In genomic region chrIII:3953235-3953634, ce11 we compare ENCODE assay signal across 4 worm cellular contexts.
TF ChIP-seq lines count a peak whose summit lies in the region.

No protein-coding gene starts in this region.

TF ChIP-seq in whole organism, L1 larva, 84 proteins besides CTCF, POLR2A, EP300 and RAD21 (continued from another document and continues in another):
- TF ChIP-seq rnt-1 (tag; optimal IDR thresholded peaks at IDR 0.05; lab: Kevin White, UChicago): peak; percentile 50
- peak in 1 of 6 experiments; percentile 41 for TF ChIP-seq elt-3 (tag; optimal IDR thresholded peaks at IDR 0.05; lab: Kevin White, UChicago)
- TF ChIP-seq swsn-7 (tag; optimal IDR thresholded peaks at IDR 0.05; lab: Kevin White, UChicago): peak; percentile 35
- peak; percentile 39 for TF ChIP-seq tbx-2 (tag; optimal IDR thresholded peaks at IDR 0.05; lab: Kevin White, UChicago)
- no peak for TF ChIP-seq C34B4.2 (tag; optimal IDR thresholded peaks at IDR 0.05; lab: Kevin White, UChicago)
- peak; percentile 79 for TF ChIP-seq nhr-71 (tag; optimal IDR thresholded peaks at IDR 0.05; lab: Kevin White, UChicago)
- TF ChIP-seq nhr-28 (tag; optimal IDR thresholded peaks at IDR 0.05; lab: Kevin White, UChicago): no peak
- TF ChIP-seq lir-3 (tag; optimal IDR thresholded peaks at IDR 0.05; lab: Kevin White, UChicago; ENCODE audit: poor library complexity): peak; percentile 40
- TF ChIP-seq jun-1 (tag; optimal IDR thresholded peaks at IDR 0.05; lab: Kevin White, UChicago): peak; percentile 7
- no peak for TF ChIP-seq lin-15B (tag; optimal IDR thresholded peaks at IDR 0.05; lab: Kevin White, UChicago)
- no peak for TF ChIP-seq sptf-1 (tag; optimal IDR thresholded peaks at IDR 0.05; lab: Kevin White, UChicago)
- peak; percentile 88 for TF ChIP-seq lin-14 (GFP tag; optimal IDR thresholded peaks at IDR 0.05; lab: Kevin White, UChicago)
- no peak for TF ChIP-seq aly-2 (tag; optimal IDR thresholded peaks at IDR 0.05; lab: Kevin White, UChicago)
- no peak for TF ChIP-seq ceh-88 (GFP tag; IDR thresholded peaks at IDR 0.05; lab: Robert Waterston, UW)
- TF ChIP-seq unc-130 (tag; optimal IDR thresholded peaks at IDR 0.05; lab: Kevin White, UChicago): peak; percentile 74
- TF ChIP-seq fos-1 (tag; optimal IDR thresholded peaks at IDR 0.05; lab: Kevin White, UChicago): no peak
- peak; percentile 30 to 83 for TF ChIP-seq lin-35 (GFP tag; optimal IDR thresholded peaks at IDR 0.05; lab: Kevin White, UChicago)
- peak; percentile 61 for TF ChIP-seq snu-23 (GFP tag; optimal IDR thresholded peaks at IDR 0.05; lab: Kevin White, UChicago)
- no peak for TF ChIP-seq pqm-1 (tag; optimal IDR thresholded peaks at IDR 0.05; lab: Kevin White, UChicago)
- TF ChIP-seq unc-86 (tag; optimal IDR thresholded peaks at IDR 0.05; lab: Kevin White, UChicago): peak; percentile 8
- TF ChIP-seq mdl-1 (tag; optimal IDR thresholded peaks at IDR 0.05; lab: Kevin White, UChicago): peak in 1 of 2 experiments; percentile 79
- no peak for TF ChIP-seq nhr-77 (tag; optimal IDR thresholded peaks at IDR 0.05; lab: Kevin White, UChicago)
- no peak for TF ChIP-seq mef-2 (tag; optimal IDR thresholded peaks at IDR 0.05; lab: Kevin White, UChicago)
- no peak for TF ChIP-seq unc-98 (GFP tag; IDR thresholded peaks at IDR 0.05; lab: Robert Waterston, UW)
- peak; percentile 74 for TF ChIP-seq mep-1 (tag; optimal IDR thresholded peaks at IDR 0.05; lab: Kevin White, UChicago)
- TF ChIP-seq lin-39 (tag; optimal IDR thresholded peaks at IDR 0.05; lab: Kevin White, UChicago): no peak
- TF ChIP-seq nhr-237 (tag; optimal IDR thresholded peaks at IDR 0.05; lab: Kevin White, UChicago): no peak
- TF ChIP-seq zip-4 (GFP tag; optimal IDR thresholded peaks at IDR 0.05; lab: Kevin White, UChicago): no peak
- TF ChIP-seq efl-3 (GFP tag; optimal IDR thresholded peaks at IDR 0.05; lab: Kevin White, UChicago): no peak
- TF ChIP-seq skn-1 (tag; optimal IDR thresholded peaks at IDR 0.05; lab: Kevin White, UChicago): no peak
- peak; percentile 55 for TF ChIP-seq ztf-4 (tag; optimal IDR thresholded peaks at IDR 0.05; lab: Kevin White, UChicago)
- no peak for TF ChIP-seq ceh-63 (GFP tag; optimal IDR thresholded peaks at IDR 0.05; lab: Kevin White, UChicago)
- TF ChIP-seq vab-15 (tag; optimal IDR thresholded peaks at IDR 0.05; lab: Kevin White, UChicago): peak; percentile 36
- TF ChIP-seq ces-1 (GFP tag; optimal IDR thresholded peaks at IDR 0.05; lab: Kevin White, UChicago): no peak

TF ChIP-seq in whole organism, L2 larva, 48 proteins besides CTCF, POLR2A, EP300 and RAD21 (continued from another document):
- peak in 1 of 2 experiments; percentile 69 for TF ChIP-seq lsy-2 (tag; optimal IDR thresholded peaks at IDR 0.05; lab: Kevin White, UChicago)
- TF ChIP-seq C34F6.9 (tag; optimal IDR thresholded peaks at IDR 0.05; lab: Kevin White, UChicago): peak; percentile 72
- TF ChIP-seq ztf-1 (GFP tag; conservative IDR thresholded peaks at IDR 0.05; lab: Robert Waterston, UW): no peak
- TF ChIP-seq unc-39 (tag; optimal IDR thresholded peaks at IDR 0.05; lab: Kevin White, UChicago): no peak
- peak; percentile 3 for TF ChIP-seq ama-1 (optimal IDR thresholded peaks at IDR 0.05; lab: Kevin White, UChicago)
- peak; percentile 38 for TF ChIP-seq mab-5 (tag; optimal IDR thresholded peaks at IDR 0.05; lab: Kevin White, UChicago)
- peak; percentile 2 for TF ChIP-seq lin-13 (GFP tag; optimal IDR thresholded peaks at IDR 0.05; lab: Kevin White, UChicago)

TF ChIP-seq in whole organism, L3 larva, 47 proteins besides CTCF, POLR2A, EP300 and RAD21 (continued from another document):
- TF ChIP-seq nhr-77 (tag; optimal IDR thresholded peaks at IDR 0.05; lab: Kevin White, UChicago) (no peak), mml-1 (tag; optimal IDR thresholded peaks at IDR 0.05; lab: Kevin White, UChicago) (no peak), hmg-11 (tag; optimal IDR thresholded peaks at IDR 0.05; lab: Kevin White, UChicago) (peak; percentile 66)

TF ChIP-seq in whole organism, L4 larva, 104 proteins besides CTCF, POLR2A, EP300 and RAD21 (continued from another document):
- no peak for TF ChIP-seq zag-1 (tag; optimal IDR thresholded peaks at IDR 0.05; lab: Kevin White, UChicago)
- peak; percentile 36 for TF ChIP-seq nhr-102 (tag; optimal IDR thresholded peaks at IDR 0.05; lab: Kevin White, UChicago)
- no peak for TF ChIP-seq saeg-2 (GFP tag; IDR thresholded peaks at IDR 0.05; lab: Robert Waterston, UW)
- TF ChIP-seq unc-62 (GFP tag; optimal IDR thresholded peaks at IDR 0.05 in 1 of 2; lab: Kevin White, UChicago): peak in 1 of 2 experiments; percentile 100
- TF ChIP-seq unc-62 (tag; optimal IDR thresholded peaks at IDR 0.05; lab: Kevin White, UChicago): no peak
- TF ChIP-seq arid-1 (GFP tag; conservative IDR thresholded peaks at IDR 0.05; lab: Robert Waterston, UW): no peak
- 0 out of 2 replicates have a peak, but pooled peaks have one; percentile 33 for TF ChIP-seq madf-9 (GFP tag; conservative IDR thresholded peaks at IDR 0.05; lab: Robert Waterston, UW)
- no peak for TF ChIP-seq nhr-237 (tag; optimal IDR thresholded peaks at IDR 0.05; lab: Kevin White, UChicago)
- peak; percentile 72 for TF ChIP-seq dve-1 (tag; optimal IDR thresholded peaks at IDR 0.05; lab: Kevin White, UChicago; ENCODE audit: insufficient read depth)
- TF ChIP-seq ceh-32 (tag; optimal IDR thresholded peaks at IDR 0.05; lab: Kevin White, UChicago; ENCODE audit: poor library complexity): no peak
- TF ChIP-seq ztf-7 (tag; optimal IDR thresholded peaks at IDR 0.05; lab: Kevin White, UChicago): no peak
- TF ChIP-seq sdz-12 (GFP tag; optimal IDR thresholded peaks at IDR 0.05; lab: Kevin White, UChicago): no peak
- TF ChIP-seq mdl-1 (tag; optimal IDR thresholded peaks at IDR 0.05; lab: Kevin White, UChicago): peak; percentile 42 to 87
- no peak for TF ChIP-seq mxl-2 (GFP tag; conservative IDR thresholded peaks at IDR 0.05; lab: Robert Waterston, UW)
- TF ChIP-seq ceh-62 (tag; optimal IDR thresholded peaks at IDR 0.05; lab: Kevin White, UChicago): no peak
- TF ChIP-seq madf-5 (GFP tag; IDR thresholded peaks at IDR 0.05; lab: Robert Waterston, UW): 0 out of 4 replicates have a peak, but pooled peaks of 1 of the 2 experiments have one; percentile 49
- no peak for TF ChIP-seq F49E8.2 (tag; optimal IDR thresholded peaks at IDR 0.05; lab: Kevin White, UChicago; ENCODE audit: borderline replicate concordance)
- no peak for TF ChIP-seq Y48G9A.11 (GFP tag; IDR thresholded peaks at IDR 0.05; lab: Robert Waterston, UW)
- TF ChIP-seq Y75B8A.6 (GFP tag; IDR thresholded peaks at IDR 0.05; lab: Robert Waterston, UW): no peak
- TF ChIP-seq lim-7 (GFP tag; IDR thresholded peaks at IDR 0.05; lab: Robert Waterston, UW): no peak
- no peak for TF ChIP-seq nhr-10 (tag; optimal IDR thresholded peaks at IDR 0.05; lab: Kevin White, UChicago)
- no peak for TF ChIP-seq dmd-9 (GFP tag; IDR thresholded peaks at IDR 0.05; lab: Robert Waterston, UW)
- TF ChIP-seq daf-19 (GFP tag; conservative IDR thresholded peaks at IDR 0.05; lab: Robert Waterston, UW): no peak
- no peak for TF ChIP-seq ceh-44 (GFP tag; IDR thresholded peaks at IDR 0.05; lab: Robert Waterston, UW)
- TF ChIP-seq ceh-82 (tag; optimal IDR thresholded peaks at IDR 0.05; lab: Kevin White, UChicago): no peak
- peak; percentile 1 to 65 for TF ChIP-seq lsy-2 (tag; optimal IDR thresholded peaks at IDR 0.05; lab: Kevin White, UChicago)
- TF ChIP-seq daf-12 (tag; optimal IDR thresholded peaks at IDR 0.05; lab: Kevin White, UChicago): no peak
- TF ChIP-seq dmd-6 (GFP tag; IDR thresholded peaks at IDR 0.05; lab: Robert Waterston, UW): peak; percentile 69
- TF ChIP-seq pqm-1 (tag; optimal IDR thresholded peaks at IDR 0.05; lab: Kevin White, UChicago): no peak
- no peak for TF ChIP-seq zfp-2 (tag; optimal IDR thresholded peaks at IDR 0.05; lab: Kevin White, UChicago)
- no peak for TF ChIP-seq attf-4 (tag; optimal IDR thresholded peaks at IDR 0.05; lab: Kevin White, UChicago)
- TF ChIP-seq T20F7.1 (GFP tag; optimal IDR thresholded peaks at IDR 0.05; lab: Kevin White, UChicago): no peak
- no peak for TF ChIP-seq zip-2 (tag; optimal IDR thresholded peaks at IDR 0.05; lab: Kevin White, UChicago)
- TF ChIP-seq hmg-1.1 (GFP tag; IDR thresholded peaks at IDR 0.05; lab: Robert Waterston, UW): no peak; the same call in none of the 2 replicates
- peak; percentile 20 for TF ChIP-seq rbr-2 (tag; optimal IDR thresholded peaks at IDR 0.05; lab: Kevin White, UChicago)
- TF ChIP-seq daf-16 (GFP tag; optimal IDR thresholded peaks at IDR 0.05; lab: Kevin White, UChicago): no peak
- TF ChIP-seq daf-16 (tag; optimal IDR thresholded peaks at IDR 0.05; lab: Kevin White, UChicago): peak; percentile 34
- TF ChIP-seq ceh-20 (GFP tag; IDR thresholded peaks at IDR 0.05; lab: Robert Waterston, UW): peak; percentile 81
- TF ChIP-seq vab-7 (GFP tag; IDR thresholded peaks at IDR 0.05; lab: Robert Waterston, UW): no peak
- TF ChIP-seq nhr-111 (GFP tag; optimal IDR thresholded peaks at IDR 0.05; lab: Kevin White, UChicago): no peak
- peak; percentile 93 for TF ChIP-seq hlh-11 (tag; optimal IDR thresholded peaks at IDR 0.05; lab: Kevin White, UChicago)
- no peak for TF ChIP-seq dmd-8 (GFP tag; IDR thresholded peaks at IDR 0.05; lab: Robert Waterston, UW)
- TF ChIP-seq ama-1 (optimal IDR thresholded peaks at IDR 0.05; lab: Kevin White, UChicago): no peak
- no peak for TF ChIP-seq lin-29 (GFP tag; IDR thresholded peaks at IDR 0.05; lab: Robert Waterston, UW)
- TF ChIP-seq nhr-76 (tag; optimal IDR thresholded peaks at IDR 0.05; lab: Kevin White, UChicago): no peak
- peak; percentile 92 for TF ChIP-seq aha-1 (tag; lab: Kevin White, UChicago)
- TF ChIP-seq zfp-3 (GFP tag; conservative IDR thresholded peaks at IDR 0.05; lab: Robert Waterston, UW): no peak
- no peak for TF ChIP-seq gei-8 (GFP tag; optimal IDR thresholded peaks at IDR 0.05; lab: Kevin White, UChicago)
- TF ChIP-seq fkh-10 (GFP tag; optimal IDR thresholded peaks at IDR 0.05; lab: Kevin White, UChicago): no peak
- no peak for TF ChIP-seq dpl-1 (GFP tag; optimal IDR thresholded peaks at IDR 0.05; lab: Kevin White, UChicago)
- no peak for TF ChIP-seq pha-4 (GFP tag; IDR thresholded peaks at IDR 0.05; lab: Robert Waterston, UW)
- no peak for TF ChIP-seq pha-4 (tag; optimal IDR thresholded peaks at IDR 0.05; lab: Kevin White, UChicago)
- TF ChIP-seq lin-13 (GFP tag; optimal IDR thresholded peaks at IDR 0.05; lab: Kevin White, UChicago): no peak
- peak; percentile 9 for TF ChIP-seq F37D6.2 (tag; optimal IDR thresholded peaks at IDR 0.05; lab: Kevin White, UChicago)
- no peak for TF ChIP-seq spr-1 (tag; optimal IDR thresholded peaks at IDR 0.05; lab: Kevin White, UChicago)
- TF ChIP-seq hlh-30 (tag; optimal IDR thresholded peaks at IDR 0.05; lab: Kevin White, UChicago; ENCODE audit: insufficient read depth): peak; percentile 96
- TF ChIP-seq nhr-42 (GFP tag; IDR thresholded peaks at IDR 0.05; lab: Robert Waterston, UW): no peak
- TF ChIP-seq ztf-11 (tag; optimal IDR thresholded peaks at IDR 0.05; lab: Kevin White, UChicago): no peak
- TF ChIP-seq egl-27 (tag; optimal IDR thresholded peaks at IDR 0.05; lab: Kevin White, UChicago): no peak
- peak; percentile 70 for TF ChIP-seq nhr-28 (tag; optimal IDR thresholded peaks at IDR 0.05; lab: Kevin White, UChicago)
- TF ChIP-seq lir-3 (tag; optimal IDR thresholded peaks at IDR 0.05; lab: Kevin White, UChicago): no peak
- TF ChIP-seq mdt-29 (GFP tag; IDR thresholded peaks at IDR 0.05; lab: Robert Waterston, UW): 0 out of 2 replicates have a peak, but pooled peaks have one; percentile 48
